Fruit fly (Drosophila melanogaster) whole organism, embryonic: ENCODE data around the gene Nlg4.

Experiments
- Atf-2 ChIP-seq: fragments of 200-800 bp; sonication (Bioruptor generic); optimal IDR thresholded peaks from 2 replicates; lab custom pipeline; 2016; ENCODE audit warnings: missing biosample characterization, missing genetic modification characterization
- Bteb2 ChIP-seq: fragments of 200-800 bp; sonication (Bioruptor generic); optimal IDR thresholded peaks from 2 replicates; lab custom pipeline; 2016; ENCODE audit warnings: missing biosample characterization, missing genetic modification characterization
- CG10543 ChIP-seq: fragments of 200-800 bp; sonication (Bioruptor generic); optimal IDR thresholded peaks from 3 replicates; lab custom pipeline; 2017; ENCODE audit warnings: missing biosample characterization, mild to moderate bottlenecking, missing genetic modification characterization, moderate library complexity
- CG10565 ChIP-seq: fragments of 200-800 bp; sonication (Bioruptor generic); optimal IDR thresholded peaks from 3 replicates; lab custom pipeline; 2016; ENCODE audit warnings: missing biosample characterization, mild to moderate bottlenecking, missing genetic modification characterization
- CG10979 ChIP-seq: fragments of 200-800 bp; sonication (Bioruptor generic); optimal IDR thresholded peaks from 2 replicates; lab custom pipeline; 2018; ENCODE audit warnings: missing biosample characterization, mild to moderate bottlenecking, missing genetic modification characterization, moderate library complexity
- CG11723 ChIP-seq: fragments of 200-800 bp; sonication (Bioruptor generic); optimal IDR thresholded peaks from 2 replicates; lab custom pipeline; 2017; ENCODE audit warnings: missing biosample characterization, mild to moderate bottlenecking, missing genetic modification characterization
- CG12155 ChIP-seq: fragments of 200-800 bp; sonication (Bioruptor generic); optimal IDR thresholded peaks from 3 replicates; lab custom pipeline; 2016; ENCODE audit warnings: missing biosample characterization, missing genetic modification characterization
- CG14860 ChIP-seq: fragments of 200-800 bp; sonication (Bioruptor generic); IDR thresholded peaks from 3 replicates; pipeline ENCODE4 v1.3.6; 2022; ENCODE audit warnings: missing biosample characterization, missing genetic modification characterization; ENCODE audit not compliant: partially characterized antibody
- CG15479 ChIP-seq: fragments of 200-800 bp; sonication (Bioruptor generic); optimal IDR thresholded peaks from 3 replicates; lab custom pipeline; 2019; ENCODE audit warnings: missing biosample characterization, mild to moderate bottlenecking, missing genetic modification characterization, moderate library complexity
- CG15514 ChIP-seq: fragments of 200-800 bp; sonication (Bioruptor generic); optimal IDR thresholded peaks from 3 replicates; lab custom pipeline; 2017; ENCODE audit warnings: missing biosample characterization, missing genetic modification characterization, mild to moderate bottlenecking, moderate library complexity, missing genetic modification reagents
- CG17328 ChIP-seq: fragments of 200-800 bp; sonication (Bioruptor generic); IDR thresholded peaks from 2 replicates; pipeline ENCODE4 v1.3.6; 2022; ENCODE audit warnings: missing biosample characterization, missing genetic modification characterization
- CG17361 ChIP-seq: fragments of 200-800 bp; sonication (Bioruptor generic); IDR thresholded peaks from 3 replicates; pipeline ENCODE4 v1.3.6; 2022; ENCODE audit warnings: missing biosample characterization, missing genetic modification characterization
- CG2202 ChIP-seq: fragments of 200-800 bp; sonication (Bioruptor generic); optimal IDR thresholded peaks from 2 replicates; lab custom pipeline; 2018; ENCODE audit warnings: missing biosample characterization, mild to moderate bottlenecking, missing genetic modification characterization
- CG30403 ChIP-seq: fragments of 200-800 bp; sonication (Bioruptor generic); optimal IDR thresholded peaks from 3 replicates; lab custom pipeline; 2016; ENCODE audit warnings: missing biosample characterization, missing genetic modification characterization
- CG30431 ChIP-seq: fragments of 200-800 bp; sonication (Bioruptor generic); optimal IDR thresholded peaks from 2 replicates; lab custom pipeline; 2017; ENCODE audit warnings: missing biosample characterization, missing genetic modification characterization
- CG31224 ChIP-seq: fragments of 200-800 bp; sonication (Bioruptor generic); IDR thresholded peaks from 2 replicates; pipeline ENCODE4 v1.3.6; 2022; ENCODE audit warnings: missing biosample characterization, missing genetic modification characterization
- CG3281 ChIP-seq: fragments of 200-800 bp; sonication (Bioruptor generic); optimal IDR thresholded peaks from 3 replicates; lab custom pipeline; 2017; ENCODE audit warnings: missing biosample characterization, mild to moderate bottlenecking, missing genetic modification characterization
- CG3995 ChIP-seq: fragments of 200-800 bp; sonication (Bioruptor generic); optimal IDR thresholded peaks from 3 replicates; lab custom pipeline; 2016; ENCODE audit warnings: missing biosample characterization, missing genetic modification characterization
- CG42726 ChIP-seq: fragments of 200-800 bp; sonication (Bioruptor generic); IDR thresholded peaks from 2 replicates; pipeline ENCODE4 v1.3.6; 2022; ENCODE audit warnings: missing biosample characterization, missing genetic modification characterization; ENCODE audit not compliant: partially characterized antibody
- CG8281 ChIP-seq: fragments of 200-800 bp; sonication (Bioruptor generic); optimal IDR thresholded peaks from 2 replicates; lab custom pipeline; 2018; ENCODE audit warnings: missing biosample characterization, mild to moderate bottlenecking, missing genetic modification characterization, moderate library complexity
- CHES-1-like ChIP-seq: fragments of 200-800 bp; sonication (Bioruptor generic); optimal IDR thresholded peaks from 2 replicates; lab custom pipeline; 2016; ENCODE audit warnings: missing biosample characterization, missing genetic modification characterization
- CkIIα-i1 ChIP-seq: fragments of 200-800 bp; sonication (Bioruptor generic); IDR thresholded peaks from 2 replicates; pipeline ENCODE4 v1.3.6; 2022; ENCODE audit warnings: missing biosample characterization, missing genetic modification characterization
- Dip2 ChIP-seq: fragments of 200-800 bp; sonication (Bioruptor generic); IDR thresholded peaks from 2 replicates; pipeline ENCODE4 v1.3.6; 2022; ENCODE audit warnings: missing biosample characterization, missing genetic modification characterization
- Fer1 ChIP-seq: fragments of 200-800 bp; sonication (Bioruptor generic); optimal IDR thresholded peaks from 2 replicates; lab custom pipeline; 2017; ENCODE audit warnings: missing biosample characterization, mild to moderate bottlenecking, missing genetic modification characterization
- Fer2 ChIP-seq: fragments of 200-800 bp; sonication (Bioruptor generic); optimal IDR thresholded peaks from 2 replicates; lab custom pipeline; 2018; ENCODE audit warnings: missing biosample characterization, mild to moderate bottlenecking, missing genetic modification characterization, moderate library complexity
- Gsc ChIP-seq: fragments of 200-800 bp; sonication (Bioruptor generic); IDR thresholded peaks from 2 replicates; pipeline ENCODE4 v1.3.6; 2022; ENCODE audit warnings: missing biosample characterization, missing genetic modification characterization
- HmgZ ChIP-seq: fragments of 200-800 bp; sonication (Bioruptor generic); optimal IDR thresholded peaks from 2 replicates; lab custom pipeline; 2018; ENCODE audit warnings: missing biosample characterization, mild to moderate bottlenecking, missing genetic modification characterization
- Jarid2 ChIP-seq: fragments of 200-800 bp; sonication (Bioruptor generic); optimal IDR thresholded peaks from 3 replicates; lab custom pipeline; 2017; ENCODE audit warnings: mild to moderate bottlenecking, missing biosample characterization, missing genetic modification reagents, missing genetic modification characterization
- Lpt ChIP-seq: fragments of >200 bp; optimal IDR thresholded peaks from 2 replicates; lab custom pipeline; 2018; ENCODE audit warnings: missing biosample characterization, missing genetic modification characterization
- Ravus ChIP-seq: fragments of 200-800 bp; sonication (Bioruptor generic); IDR thresholded peaks from 2 replicates; pipeline ENCODE4 v1.3.6; 2022; ENCODE audit warnings: missing biosample characterization, missing genetic modification characterization
- Ssrp ChIP-seq: fragments of 200-800 bp; sonication (Bioruptor generic); optimal IDR thresholded peaks from 2 replicates; lab custom pipeline; 2018; ENCODE audit warnings: missing biosample characterization, mild to moderate bottlenecking, missing genetic modification characterization, moderate library complexity
- az2 ChIP-seq: fragments of 200-800 bp; sonication (Bioruptor generic); optimal IDR thresholded peaks from 3 replicates; lab custom pipeline; 2016; ENCODE audit warnings: missing biosample characterization, missing genetic modification characterization
- cad ChIP-seq: fragments of >200 bp; optimal IDR thresholded peaks from 2 replicates; lab custom pipeline; 2017; ENCODE audit warnings: missing biosample characterization, missing genetic modification characterization
- crp ChIP-seq, 2 experiments: fragments of 200-800 bp; sonication (Bioruptor generic); optimal IDR thresholded peaks; 2 replicates in 1 of 2; 3 replicates in 1 of 2; lab custom pipeline; 2017; ENCODE audit warnings: missing biosample characterization in 2 of 2, missing genetic modification characterization in 2 of 2, mild to moderate bottlenecking in 1 of 2, moderate library complexity in 1 of 2
- da ChIP-seq: fragments of 200-800 bp; sonication (Bioruptor generic); optimal IDR thresholded peaks from 2 replicates; lab custom pipeline; 2016; ENCODE audit warnings: missing biosample characterization, missing genetic modification characterization
- disco-r ChIP-seq: fragments of 200-800 bp; sonication (Bioruptor generic); optimal IDR thresholded peaks from 2 replicates; lab custom pipeline; 2016; ENCODE audit warnings: missing biosample characterization, missing genetic modification characterization
- esg ChIP-seq: fragments of 200-800 bp; sonication (Bioruptor generic); conservative IDR thresholded peaks from 2 replicates; pipeline ENCODE4 v1.3.6; 2022; ENCODE audit warnings: missing biosample characterization, missing genetic modification characterization
- gfzf ChIP-seq: fragments of 200-800 bp; sonication (Bioruptor generic); optimal IDR thresholded peaks from 2 replicates; lab custom pipeline; 2016; ENCODE audit warnings: missing biosample characterization, mild to moderate bottlenecking, missing genetic modification characterization, moderate library complexity
- grau ChIP-seq: fragments of 200-800 bp; optimal IDR thresholded peaks from 3 replicates; lab custom pipeline; 2019; ENCODE audit warnings: missing biosample characterization, mild to moderate bottlenecking, missing genetic modification characterization, moderate library complexity
- jigr1 ChIP-seq: fragments of 200-800 bp; sonication (Bioruptor generic); IDR thresholded peaks from 3 replicates; pipeline ENCODE4 v1.3.6; 2022; ENCODE audit warnings: missing biosample characterization, missing genetic modification characterization
- otp ChIP-seq: fragments of 200-800 bp; sonication (Bioruptor generic); IDR thresholded peaks from 3 replicates; pipeline ENCODE4, ENCODE4 v1.3.6; 2022; ENCODE audit warnings: missing biosample characterization, missing genetic modification characterization
- pnt ChIP-seq: fragments of 200-800 bp; sonication (Bioruptor generic); optimal IDR thresholded peaks from 3 replicates; lab custom pipeline; 2016; ENCODE audit warnings: missing biosample characterization, missing genetic modification characterization
- sd ChIP-seq: fragments of 200-800 bp; sonication (Bioruptor generic); optimal IDR thresholded peaks from 3 replicates; lab custom pipeline; 2018; ENCODE audit warnings: missing biosample characterization, mild to moderate bottlenecking, missing genetic modification characterization, moderate library complexity
- sim ChIP-seq: fragments of 200-800 bp; sonication (Bioruptor generic); IDR thresholded peaks from 2 replicates; pipeline ENCODE4 v1.3.6; 2022; ENCODE audit warnings: missing biosample characterization, missing genetic modification characterization
- slbo ChIP-seq: fragments of 200-800 bp; sonication (Bioruptor generic); IDR thresholded peaks from 2 replicates; pipeline ENCODE4 v1.3.6; 2022; ENCODE audit warnings: missing biosample characterization, missing genetic modification characterization
- tgo ChIP-seq: fragments of 200-800 bp; sonication (Bioruptor generic); IDR thresholded peaks from 3 replicates; pipeline ENCODE4 v1.3.6; 2022; ENCODE audit warnings: missing biosample characterization, missing genetic modification characterization
- ttk ChIP-seq: fragments of 200-800 bp; sonication (Bioruptor generic); IDR thresholded peaks from 2 replicates; pipeline ENCODE4 v2.1.2; 2022; ENCODE audit warnings: missing biosample characterization, missing genetic modification characterization
- tup ChIP-seq: fragments of 200-800 bp; sonication (Bioruptor generic); optimal IDR thresholded peaks from 2 replicates; lab custom pipeline; 2016; ENCODE audit warnings: missing biosample characterization, mild to moderate bottlenecking, missing genetic modification characterization, moderate library complexity
- vnd ChIP-seq: fragments of 200-800 bp; sonication (Bioruptor generic); IDR thresholded peaks from 3 replicates; pipeline ENCODE4 v1.3.6; 2022; ENCODE audit warnings: missing biosample characterization, missing genetic modification characterization; ENCODE audit not compliant: partially characterized antibody
- vvl ChIP-seq: fragments of 200-800 bp; sonication (Bioruptor generic); IDR thresholded peaks from 2 replicates; pipeline ENCODE4 v1.3.6; 2022; ENCODE audit warnings: missing biosample characterization, missing genetic modification characterization
- wor ChIP-seq: fragments of 200-800 bp; sonication (Bioruptor generic); IDR thresholded peaks from 2 replicates; pipeline ENCODE4 v1.3.6; 2022; ENCODE audit warnings: missing biosample characterization, missing genetic modification characterization

Gene Nlg4

dm6 chr3R:20263793-20264483, 59.3 kb downstream of the Nlg4 start (continued):
- no peak for TF ChIP-seq CG10565 (GFP tag; lab: Kevin White, UChicago)
- no peak for TF ChIP-seq jigr1 (GFP tag; lab: Robert Waterston, UW)
- TF ChIP-seq otp, result no peak
- TF ChIP-seq slbo, result no peak
- no peak for TF ChIP-seq esg
- TF ChIP-seq CG10979, result no peak
- TF ChIP-seq Dip2 (GFP tag; lab: Robert Waterston, UW), result no peak
- no peak for TF ChIP-seq da (GFP tag; lab: Kevin White, UChicago)
- TF ChIP-seq CG3995, result no peak
- TF ChIP-seq az2 (GFP tag; lab: Kevin White, UChicago), result no peak
- TF ChIP-seq CkIIα-i1 (GFP tag; lab: Robert Waterston, UW), result no peak
- TF ChIP-seq CG10543 (GFP tag; lab: Kevin White, UChicago), result peak; percentile 76
- no peak for TF ChIP-seq CG14860 (GFP tag; lab: Robert Waterston, UW)
- no peak for TF ChIP-seq gfzf (GFP tag; lab: Kevin White, UChicago)
- TF ChIP-seq Ssrp, result no peak
- TF ChIP-seq CG31224 (GFP tag; lab: Robert Waterston, UW), result no peak
- TF ChIP-seq sim, result no peak
- TF ChIP-seq CG11723 (GFP tag; lab: Kevin White, UChicago), result peak; percentile 46
- TF ChIP-seq CG15514 (GFP tag; lab: Kevin White, UChicago), result peak; percentile 25
- TF ChIP-seq vnd (GFP tag; lab: Robert Waterston, UW), result no peak
- no peak for TF ChIP-seq CG15479 (GFP tag; lab: Kevin White, UChicago)
- no peak for TF ChIP-seq pnt (GFP tag; lab: Kevin White, UChicago)
- TF ChIP-seq tup, result no peak
- TF ChIP-seq disco-r (GFP tag; lab: Kevin White, UChicago), result no peak
- no peak for TF ChIP-seq Gsc (GFP tag; lab: Robert Waterston, UW)
- peak; percentile 52 for TF ChIP-seq CG2202
- no peak for TF ChIP-seq grau
- TF ChIP-seq CG17361, result no peak
- no peak for TF ChIP-seq Fer2 (tag; lab: Kevin White, UChicago)
- no peak for TF ChIP-seq CG12155 (GFP tag; lab: Kevin White, UChicago)
- TF ChIP-seq CG30403, result no peak
- TF ChIP-seq sd (tag; lab: Kevin White, UChicago), result peak; percentile 64
- TF ChIP-seq Ravus (GFP tag; lab: Robert Waterston, UW), result no peak
- no peak for TF ChIP-seq CG30431 (GFP tag; lab: Kevin White, UChicago)
- TF ChIP-seq HmgZ, result peak; percentile 21
- no peak for TF ChIP-seq CG17328 (GFP tag; lab: Robert Waterston, UW)
- peak; percentile 19 for TF ChIP-seq Fer1
- TF ChIP-seq Bteb2 (GFP tag; lab: Kevin White, UChicago), result no peak
- TF ChIP-seq crp (GFP tag; optimal IDR thresholded peaks at IDR 0.05; lab: Kevin White, UChicago), result no peak
- no peak for TF ChIP-seq Atf-2 (GFP tag; lab: Kevin White, UChicago)
- TF ChIP-seq vvl (GFP tag; lab: Robert Waterston, UW), result no peak
- TF ChIP-seq cad, result no peak
- no peak for TF ChIP-seq wor (GFP tag; lab: Robert Waterston, UW)
- TF ChIP-seq CG8281, result peak; percentile 28
- no peak for TF ChIP-seq CG42726 (GFP tag; lab: Robert Waterston, UW)
- TF ChIP-seq Lpt (GFP tag; lab: Kevin White, UChicago), result no peak
- TF ChIP-seq ttk, result no peak
- TF ChIP-seq CHES-1-like, result no peak
- no peak for TF ChIP-seq tgo (GFP tag; lab: Robert Waterston, UW)
- TF ChIP-seq CG3281 (GFP tag; lab: Kevin White, UChicago), result peak; percentile 20
- TF ChIP-seq Jarid2 (GFP tag; lab: Kevin White, UChicago), result no peak
